Fruit fly (Drosophila melanogaster) S2 (cell line): ENCODE data around the gene CG7990.

Source experiments
- CG8478 ChIP-seq: fragments of >200 bp; optimal IDR thresholded peaks from 2 replicates; lab custom pipeline; 2018
- CTCF ChIP-seq, 2 experiments: fragments of >200 bp; optimal IDR thresholded peaks; 2 replicates each; lab custom pipeline; 2018

- TF ChIP-seq CG8478 = no peak
- peak; percentile 31 to 42 for TF ChIP-seq CTCF (optimal IDR thresholded peaks at IDR 0.05; lab: Kevin White, UChicago)
These were observed 40.1 kb upstream of the CG7990 start, which contains the start of gene CG14196 for dm6 chrX:19241790-19242373.
